Worm (Caenorhabditis elegans) whole organism, L1 larva: Measurements from ENCODE around the gene lgc-5.

Experiments
- ceh-82 ChIP-seq, 3 experiments: fragments of 150-350 bp in 1 of 3; sonication (generic microtip) in 2 of 3; optimal IDR thresholded peaks; 2 replicates each; lab custom pipeline; 2014 to 2017; ENCODE audit warnings: missing biosample characterization in 3 of 3, missing genetic modification characterization in 3 of 3
- grh-1 ChIP-seq: fragments of 200-800 bp; sonication (Bioruptor generic); IDR thresholded peaks from 2 replicates; pipeline ENCODE4 v1.3.6; 2022; ENCODE audit warnings: missing genetic modification reagents, missing genetic modification characterization, missing compliant biosample characterization
- lin-15B ChIP-seq: fragments of 150-350 bp; sonication (generic microtip); optimal IDR thresholded peaks from 3 replicates; lab custom pipeline; 2014; ENCODE audit warnings: missing biosample characterization, missing genetic modification characterization
- nhr-20 ChIP-seq: sonication (generic microtip); optimal IDR thresholded peaks from 2 replicates; lab custom pipeline; 2016; ENCODE audit warnings: mild to moderate bottlenecking, missing genetic modification characterization, missing compliant biosample characterization
- pqm-1 ChIP-seq: sonication (generic microtip); optimal IDR thresholded peaks from 3 replicates; lab custom pipeline; 2017; ENCODE audit warnings: missing biosample characterization, missing genetic modification characterization
- sptf-1 ChIP-seq: fragments of 150-350 bp; optimal IDR thresholded peaks from 2 replicates; lab custom pipeline; 2014; ENCODE audit warnings: missing biosample characterization, missing genetic modification characterization
- unc-62 ChIP-seq: fragments of 150-350 bp; optimal IDR thresholded peaks from 2 replicates; lab custom pipeline; 2014; ENCODE audit warnings: missing biosample characterization, missing genetic modification reagents, missing genetic modification characterization
- unc-86 ChIP-seq: sonication (generic microtip); optimal IDR thresholded peaks from 2 replicates; lab custom pipeline; 2016; ENCODE audit warnings: missing genetic modification characterization, missing compliant biosample characterization

- TF ChIP-seq sptf-1 (no peak), lin-15B (tag; lab: Kevin White, UChicago) (no peak), unc-62 (no peak), unc-86 (no peak), pqm-1 (no peak), grh-1 (GFP tag; lab: Robert Waterston, UW) (no peak), nhr-20 (tag; lab: Kevin White, UChicago) (no peak), ceh-82 (tag; optimal IDR thresholded peaks at IDR 0.05; lab: Kevin White, UChicago) (no peak)
Measured at ce11 chrIV:8358492-8358891, 16.0 kb downstream of the lgc-5 start, which contains the start of gene D2096.13.
